Fruit fly (Drosophila melanogaster) whole organism, larva: ENCODE data around the gene Cen.

Experiments used
- noc ChIP-seq: fragments of 200-800 bp; sonication (Bioruptor generic); optimal IDR thresholded peaks from 3 replicates; lab custom pipeline; 2019; ENCODE audit warnings: missing biosample characterization, mild to moderate bottlenecking, missing genetic modification characterization, moderate library complexity

Gene Cen

dm6 chr2L:20682136-20682733 lies 589 bp upstream of the Cen start, which contains the start of gene CG2617:
TSS of gene CG2617 (plus strand) at chr2L:20682368.
- no peak for TF ChIP-seq noc

- TF ChIP-seq noc = no peak
These were observed 5.8 kb downstream of the Cen start, which contains the start of the genes CG31678 and IKKepsilon for dm6 chr2L:20675875-20676274. TSS of gene CG31678 (minus strand) at chr2L:20675941. TSS of gene IKKepsilon (plus strand) at chr2L:20676045.

- TF ChIP-seq noc = no peak
These were observed 6.9 kb downstream of the Cen start for dm6 chr2L:20674718-20675117.

dm6 chr2L:20673737-20674461 lies 7.7 kb downstream of the Cen start:
- TF ChIP-seq noc = peak; percentile 12

- no peak for TF ChIP-seq noc
These were observed 10.4 kb downstream of the Cen start for dm6 chr2L:20671212-20671611.

dm6 chr2L:20664428-20664827 lies 17.2 kb downstream of the Cen start:
- no peak for TF ChIP-seq noc

- no peak for TF ChIP-seq noc
These were observed 20.6 kb downstream of the Cen start for dm6 chr2L:20661071-20661470.

dm6 chr2L:20656110-20656509 lies 25.5 kb downstream of the Cen start, which contains the start of the genes brun and CG2614:
TSS of gene brun (minus strand) at chr2L:20656178.
TSS of gene CG2614 (plus strand) at chr2L:20656426.
- TF ChIP-seq noc = no peak

- no peak for TF ChIP-seq noc
These were observed 31.8 kb downstream of the Cen start, which contains the start of gene CG2611 for dm6 chr2L:20649891-20650290. TSS of gene CG2611 (plus strand) at chr2L:20650189.

- TF ChIP-seq noc = no peak
These were observed 33.0 kb downstream of the Cen start, which contains the start of gene CG18810 for dm6 chr2L:20648612-20649011. TSS of gene CG18810 (plus strand) at chr2L:20648912.

dm6 chr2L:20647240-20647908 lies 34.3 kb downstream of the Cen start:
- TF ChIP-seq noc = no peak

dm6 chr2L:20645394-20645869 lies 36.2 kb downstream of the Cen start, which contains the start of the genes phr6-4 and CG2608:
TSS of gene phr6-4 (minus strand) at chr2L:20645791.
TSS of gene CG2608 (plus strand) at chr2L:20645822.
- TF ChIP-seq noc = peak; percentile 94

- TF ChIP-seq noc = no peak
These were observed 38.5 kb downstream of the Cen start, which contains the start of gene CG17470 for dm6 chr2L:20643144-20643543. TSS of gene CG17470 (minus strand) at chr2L:20643244.

- no peak for TF ChIP-seq noc
These were observed 41.0 kb downstream of the Cen start, which contains the start of gene Sfp38D for dm6 chr2L:20640617-20641016. TSS of gene Sfp38D (plus strand) at chr2L:20640917.

- no peak for TF ChIP-seq noc
These were observed 41.8 kb downstream of the Cen start, which contains the start of gene CG31680 for dm6 chr2L:20639821-20640220. TSS of gene CG31680 (plus strand) at chr2L:20640121.

- TF ChIP-seq noc = no peak
These were observed 43.2 kb downstream of the Cen start for dm6 chr2L:20638413-20638812.

dm6 chr2L:20634215-20634614 lies 47.4 kb downstream of the Cen start, which contains the start of gene CG17472:
TSS of gene CG17472 (plus strand) at chr2L:20634515.
- no peak for TF ChIP-seq noc
